Fruit fly (Drosophila melanogaster) whole organism: Measurements from ENCODE around the gene Dna2.

Experiments used
- Dll ChIP-seq: fragments of >200 bp; optimal IDR thresholded peaks from 2 replicates; lab custom pipeline; 2017
- pan ChIP-seq: fragments of >200 bp; optimal IDR thresholded peaks from 2 replicates; lab custom pipeline; 2017
- psq ChIP-seq: fragments of >200 bp; optimal IDR thresholded peaks from 2 replicates; lab custom pipeline; 2017
- usp ChIP-seq: fragments of >200 bp; optimal IDR thresholded peaks from 2 replicates; lab custom pipeline; 2017; ENCODE audit warnings: missing biosample characterization, missing genetic modification characterization, mixed read lengths

DNA sequence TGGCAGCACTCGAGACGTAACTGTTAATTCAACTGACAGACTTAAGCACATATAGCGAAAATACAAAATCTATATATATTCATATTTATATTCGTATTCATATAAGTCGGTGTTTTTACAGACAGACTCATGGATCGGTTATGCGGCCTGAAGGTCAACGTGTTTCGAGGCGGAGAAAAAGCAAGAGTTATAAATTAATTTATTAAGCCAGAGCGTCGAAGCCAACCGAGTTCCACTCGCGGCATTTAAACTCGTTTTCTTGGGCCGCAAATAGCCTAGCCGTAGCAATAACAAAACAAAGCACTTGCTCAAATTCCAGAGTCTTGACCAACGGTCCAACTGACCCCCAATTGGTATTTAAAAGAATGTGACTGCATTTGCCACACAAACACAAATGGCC, 10.6 kb downstream of the Dna2 start:
- TF ChIP-seq pan (lab: Kevin White, UChicago) = no peak
- no peak for TF ChIP-seq psq (lab: Kevin White, UChicago)
- TF ChIP-seq usp (GFP tag; lab: Kevin White, UChicago) = no peak
- TF ChIP-seq Dll = no peak
